Fruit fly (Drosophila melanogaster) whole organism, embryonic: ENCODE measurements around the gene Ir87a.
A peak's percentile ranks its signal among the peaks of the same experiment; 100 is the strongest.

ENCODE experiments used
- B-H2 ChIP-seq: fragments of 200-800 bp; sonication (Bioruptor generic); optimal IDR thresholded peaks from 2 replicates; lab custom pipeline; 2018; ENCODE audit warnings: missing biosample characterization, mild to moderate bottlenecking, missing genetic modification characterization
- BEAF-32 ChIP-seq: fragments of 200-800 bp; sonication (Bioruptor generic); optimal IDR thresholded peaks from 3 replicates; lab custom pipeline; 2017; ENCODE audit warnings: missing biosample characterization, missing genetic modification characterization, mild to moderate bottlenecking, moderate library complexity, missing genetic modification reagents
- CG10959 ChIP-seq: fragments of 200-800 bp; sonication (Bioruptor generic); IDR thresholded peaks from 2 replicates; pipeline ENCODE4 v1.3.6; 2022; ENCODE audit warnings: missing biosample characterization, missing genetic modification characterization
- CG11085 ChIP-seq: fragments of 200-800 bp; sonication (Bioruptor generic); IDR thresholded peaks from 2 replicates; pipeline ENCODE4 v1.3.6; 2022; ENCODE audit warnings: missing biosample characterization, missing genetic modification characterization
- CG12659 ChIP-seq: fragments of 200-800 bp; sonication (Bioruptor generic); optimal IDR thresholded peaks from 3 replicates; lab custom pipeline; 2017; ENCODE audit warnings: mild to moderate bottlenecking, missing biosample characterization, missing genetic modification reagents, missing genetic modification characterization
- CG12942 ChIP-seq: fragments of 200-800 bp; sonication (Bioruptor generic); optimal IDR thresholded peaks from 3 replicates; lab custom pipeline; 2016; ENCODE audit warnings: missing biosample characterization, missing genetic modification characterization
- CG14014 ChIP-seq: fragments of 200-800 bp; sonication (Bioruptor generic); IDR thresholded peaks from 2 replicates; pipeline ENCODE4 v1.3.6; 2022; ENCODE audit warnings: missing biosample characterization, missing genetic modification characterization
- CG14441 ChIP-seq: fragments of 200-800 bp; sonication (Bioruptor generic); IDR thresholded peaks from 2 replicates; pipeline ENCODE4 v1.3.6; 2022; ENCODE audit warnings: missing biosample characterization, missing genetic modification characterization
- CG14710 ChIP-seq: fragments of 200-800 bp; sonication (Bioruptor generic); optimal IDR thresholded peaks from 3 replicates; lab custom pipeline; 2019; ENCODE audit warnings: missing biosample characterization, mild to moderate bottlenecking, missing genetic modification characterization, moderate library complexity
- CG17328 ChIP-seq: fragments of 200-800 bp; sonication (Bioruptor generic); IDR thresholded peaks from 2 replicates; pipeline ENCODE4 v1.3.6; 2022; ENCODE audit warnings: missing biosample characterization, missing genetic modification characterization
- CG2116 ChIP-seq: fragments of 200-800 bp; sonication (Bioruptor generic); optimal IDR thresholded peaks from 3 replicates; lab custom pipeline; 2018; ENCODE audit warnings: missing biosample characterization, mild to moderate bottlenecking, missing genetic modification characterization
- CG30431 ChIP-seq: fragments of 200-800 bp; sonication (Bioruptor generic); optimal IDR thresholded peaks from 2 replicates; lab custom pipeline; 2017; ENCODE audit warnings: missing biosample characterization, missing genetic modification characterization
- CG31441 ChIP-seq: fragments of 200-800 bp; sonication (Bioruptor generic); IDR thresholded peaks from 2 replicates; pipeline ENCODE4 v1.3.6; 2022; ENCODE audit warnings: missing biosample characterization, missing genetic modification characterization
- CG33557 ChIP-seq: fragments of 200-800 bp; sonication (Bioruptor generic); optimal IDR thresholded peaks from 2 replicates; lab custom pipeline; 2019; ENCODE audit warnings: missing biosample characterization, mild to moderate bottlenecking, missing genetic modification characterization, moderate library complexity
- CG4328 ChIP-seq: fragments of 200-800 bp; sonication (Bioruptor generic); optimal IDR thresholded peaks from 3 replicates; lab custom pipeline; 2017; ENCODE audit warnings: missing biosample characterization, missing genetic modification reagents, missing genetic modification characterization
- CG7786 ChIP-seq: fragments of 200-800 bp; sonication (Bioruptor generic); optimal IDR thresholded peaks from 2 replicates; lab custom pipeline; 2016; ENCODE audit warnings: missing biosample characterization, missing genetic modification characterization
- CG7963 ChIP-seq: fragments of 200-800 bp; sonication (Bioruptor generic); IDR thresholded peaks from 3 replicates; pipeline ENCODE4 v1.3.6; 2022; ENCODE audit warnings: missing biosample characterization, missing genetic modification characterization; ENCODE audit not compliant: partially characterized antibody
- CG9797 ChIP-seq: fragments of 200-800 bp; sonication (Bioruptor generic); optimal IDR thresholded peaks from 3 replicates; lab custom pipeline; 2018; ENCODE audit warnings: missing biosample characterization, mild to moderate bottlenecking, missing genetic modification characterization
- CTCF ChIP-seq: fragments of 200-800 bp; sonication (Bioruptor generic); optimal IDR thresholded peaks from 2 replicates; lab custom pipeline; 2017; ENCODE audit warnings: missing biosample characterization, mild to moderate bottlenecking, missing genetic modification characterization, moderate library complexity
- Dad ChIP-seq: fragments of 200-800 bp; sonication (Bioruptor generic); optimal IDR thresholded peaks from 3 replicates; lab custom pipeline; 2016; ENCODE audit warnings: missing biosample characterization, missing genetic modification characterization
- Dip2 ChIP-seq: fragments of 200-800 bp; sonication (Bioruptor generic); IDR thresholded peaks from 2 replicates; pipeline ENCODE4 v1.3.6; 2022; ENCODE audit warnings: missing biosample characterization, missing genetic modification characterization
- Fer2 ChIP-seq: fragments of 200-800 bp; sonication (Bioruptor generic); optimal IDR thresholded peaks from 2 replicates; lab custom pipeline; 2018; ENCODE audit warnings: missing biosample characterization, mild to moderate bottlenecking, missing genetic modification characterization, moderate library complexity
- HmgZ ChIP-seq: fragments of 200-800 bp; sonication (Bioruptor generic); optimal IDR thresholded peaks from 2 replicates; lab custom pipeline; 2018; ENCODE audit warnings: missing biosample characterization, mild to moderate bottlenecking, missing genetic modification characterization
- Lhr ChIP-seq: fragments of 200-800 bp; sonication (Bioruptor generic); optimal IDR thresholded peaks from 3 replicates; lab custom pipeline; 2017; ENCODE audit warnings: mild to moderate bottlenecking, missing biosample characterization, missing genetic modification reagents, missing genetic modification characterization
- Mrtf ChIP-seq: fragments of 200-800 bp; sonication (Bioruptor generic); IDR thresholded peaks from 3 replicates; pipeline ENCODE4 v1.3.6; 2022; ENCODE audit warnings: missing biosample characterization, missing genetic modification characterization
- NfI ChIP-seq: fragments of 200-800 bp; sonication (Bioruptor generic); optimal IDR thresholded peaks from 3 replicates; lab custom pipeline; 2018; ENCODE audit warnings: missing biosample characterization, mild to moderate bottlenecking, missing genetic modification characterization, moderate library complexity
- Sin3A ChIP-seq: fragments of >200 bp; optimal IDR thresholded peaks from 2 replicates; lab custom pipeline; 2018
- Sry-β ChIP-seq: fragments of 200-800 bp; sonication (Bioruptor generic); optimal IDR thresholded peaks from 2 replicates; lab custom pipeline; 2018; ENCODE audit warnings: missing biosample characterization, mild to moderate bottlenecking, missing genetic modification characterization, moderate library complexity
- Trl ChIP-seq, 3 experiments: fragments of >200 bp in 2 of 3; fragments of 200-800 bp in 1 of 3; sonication (Bioruptor generic) in 1 of 3; optimal IDR thresholded peaks; 2 replicates in 1 of 3; 3 replicates in 2 of 3; lab custom pipeline; 2016 to 2017; ENCODE audit warnings: missing biosample characterization in 1 of 3, missing genetic modification characterization in 1 of 3
- abd-A ChIP-seq: fragments of 200-800 bp; sonication (Bioruptor generic); optimal IDR thresholded peaks from 3 replicates; lab custom pipeline; 2019; ENCODE audit warnings: missing biosample characterization, mild to moderate bottlenecking, missing genetic modification characterization, moderate library complexity
- caup ChIP-seq: fragments of 200-800 bp; sonication (Bioruptor generic); optimal IDR thresholded peaks from 3 replicates; lab custom pipeline; 2017; ENCODE audit warnings: missing biosample characterization, mild to moderate bottlenecking, missing genetic modification characterization, moderate library complexity; ENCODE audit not compliant: severe bottlenecking
- ci ChIP-seq: fragments of 200-800 bp; sonication (Bioruptor generic); IDR thresholded peaks from 3 replicates; pipeline ENCODE4 v1.3.6; 2022; ENCODE audit warnings: missing biosample characterization, missing genetic modification characterization
- crc ChIP-seq: fragments of 200-800 bp; sonication (Bioruptor generic); optimal IDR thresholded peaks from 2 replicates; lab custom pipeline; 2016; ENCODE audit warnings: missing biosample characterization, missing genetic modification characterization
- cwo ChIP-seq: fragments of 200-800 bp; sonication (Bioruptor generic); optimal IDR thresholded peaks from 3 replicates; lab custom pipeline; 2017; ENCODE audit warnings: missing biosample characterization, missing genetic modification characterization, mild to moderate bottlenecking, moderate library complexity, missing genetic modification reagents
- dati ChIP-seq: fragments of 200-800 bp; sonication (Bioruptor generic); IDR thresholded peaks from 2 replicates; pipeline ENCODE4 v1.3.6; 2022; ENCODE audit warnings: missing biosample characterization, missing genetic modification characterization
- dysf ChIP-seq: fragments of 200-800 bp; sonication (Bioruptor generic); IDR thresholded peaks from 3 replicates; pipeline ENCODE4 v1.3.6; 2022; ENCODE audit warnings: missing biosample characterization, missing genetic modification characterization
- ems ChIP-seq: fragments of 200-800 bp; sonication (Bioruptor generic); optimal IDR thresholded peaks from 3 replicates; lab custom pipeline; 2016; ENCODE audit warnings: missing biosample characterization, missing genetic modification characterization
- fu2 ChIP-seq: fragments of 200-800 bp; sonication (Bioruptor generic); optimal IDR thresholded peaks from 2 replicates; lab custom pipeline; 2016; ENCODE audit warnings: missing biosample characterization, missing genetic modification characterization
- gcm ChIP-seq: fragments of 200-800 bp; sonication (Bioruptor generic); optimal IDR thresholded peaks from 2 replicates; lab custom pipeline; 2019; ENCODE audit warnings: missing biosample characterization, mild to moderate bottlenecking, missing genetic modification characterization, moderate library complexity
- gsb ChIP-seq: fragments of 200-800 bp; sonication (Bioruptor generic); IDR thresholded peaks from 2 replicates; pipeline ENCODE4 v1.3.6; 2022; ENCODE audit warnings: missing biosample characterization, missing genetic modification characterization
- gsb-n ChIP-seq: fragments of 200-800 bp; sonication (Bioruptor generic); optimal IDR thresholded peaks from 3 replicates; lab custom pipeline; 2018; ENCODE audit warnings: missing biosample characterization, mild to moderate bottlenecking, missing genetic modification characterization
- inv ChIP-seq: fragments of 200-800 bp; sonication (Bioruptor generic); IDR thresholded peaks from 2 replicates; pipeline ENCODE4 v1.3.6; 2022; ENCODE audit warnings: missing biosample characterization, missing genetic modification characterization; ENCODE audit not compliant: partially characterized antibody
- lbe ChIP-seq: fragments of 200-800 bp; sonication (Bioruptor generic); optimal IDR thresholded peaks from 2 replicates; lab custom pipeline; 2016; ENCODE audit warnings: missing biosample characterization, mild to moderate bottlenecking, missing genetic modification characterization
- mirr ChIP-seq: fragments of 200-800 bp; sonication (Bioruptor generic); optimal IDR thresholded peaks from 3 replicates; lab custom pipeline; 2018; ENCODE audit warnings: missing biosample characterization, mild to moderate bottlenecking, missing genetic modification characterization
- peb ChIP-seq: fragments of 200-800 bp; sonication (Bioruptor generic); IDR thresholded peaks from 2 replicates; pipeline ENCODE4 v1.3.6; 2022; ENCODE audit warnings: missing biosample characterization, missing genetic modification characterization
- pho ChIP-seq: fragments of 200-800 bp; sonication (Bioruptor generic); optimal IDR thresholded peaks from 2 replicates; lab custom pipeline; 2016; ENCODE audit warnings: missing biosample characterization, missing genetic modification characterization
- run ChIP-seq: fragments of 200-800 bp; sonication (Bioruptor generic); optimal IDR thresholded peaks from 3 replicates; lab custom pipeline; 2018; ENCODE audit warnings: missing biosample characterization, mild to moderate bottlenecking, missing genetic modification characterization
- sens ChIP-seq: fragments of 200-800 bp; sonication (Bioruptor generic); peaks from one replicate; lab custom pipeline; 2016; ENCODE audit warnings: missing biosample characterization, missing genetic modification characterization
- sug ChIP-seq: fragments of 200-800 bp; optimal IDR thresholded peaks from 2 replicates; lab custom pipeline; 2019; ENCODE audit warnings: missing biosample characterization, mild to moderate bottlenecking, missing genetic modification characterization, moderate library complexity
- tin ChIP-seq: fragments of 200-800 bp; sonication (Bioruptor generic); optimal IDR thresholded peaks from 3 replicates; lab custom pipeline; 2016; ENCODE audit warnings: missing biosample characterization, missing genetic modification characterization
- vvl ChIP-seq: fragments of 200-800 bp; sonication (Bioruptor generic); IDR thresholded peaks from 2 replicates; pipeline ENCODE4 v1.3.6; 2022; ENCODE audit warnings: missing biosample characterization, missing genetic modification characterization
- zen ChIP-seq: fragments of 200-800 bp; sonication (Bioruptor generic); optimal IDR thresholded peaks from 3 replicates; lab custom pipeline; 2018; ENCODE audit warnings: missing biosample characterization, mild to moderate bottlenecking, missing genetic modification characterization, moderate library complexity

Ir87a gene

dm6 chr3R:13433623-13434022 is 13.5 kb downstream of the Ir87a start (continued):
- TF ChIP-seq CG12659 (GFP tag; lab: Kevin White, UChicago) (peak; percentile 87), B-H2 (GFP tag; lab: Kevin White, UChicago) (peak; percentile 21), CG14014 (peak; percentile 86), Sin3A (lab: Kevin White, UChicago) (no peak), Sry-β (no peak), dysf (GFP tag; lab: Robert Waterston, UW) (peak; percentile 86), lbe (GFP tag; lab: Kevin White, UChicago) (no peak), crc (GFP tag; lab: Kevin White, UChicago) (peak; percentile 45), CG4328 (GFP tag; lab: Kevin White, UChicago) (peak; percentile 16), peb (no peak), Trl (optimal IDR thresholded peaks at IDR 0.05; lab: Kevin White, UChicago) (no peak), Trl (GFP tag; optimal IDR thresholded peaks at IDR 0.05; lab: Kevin White, UChicago) (peak; percentile 15), mirr (peak; percentile 16), BEAF-32 (GFP tag; lab: Kevin White, UChicago) (no peak), gsb (peak; percentile 39; the same call in 1 of the 2 replicates), CG11085 (GFP tag; lab: Robert Waterston, UW) (no peak), inv (GFP tag; lab: Robert Waterston, UW) (no peak), caup (GFP tag; lab: Kevin White, UChicago) (peak; percentile 70), gsb-n (peak; percentile 83), gcm (GFP tag; lab: Kevin White, UChicago) (peak; percentile 89), abd-A (tag; lab: Kevin White, UChicago) (no peak), CG7963 (no peak), Dip2 (GFP tag; lab: Robert Waterston, UW) (no peak), dati (GFP tag; lab: Robert Waterston, UW) (no peak; the same call in 1 of the 2 replicates), zen (peak; percentile 40), CG10959 (GFP tag; lab: Robert Waterston, UW) (no peak), CG14710 (tag; lab: Kevin White, UChicago) (peak; percentile 77), CG17328 (GFP tag; lab: Robert Waterston, UW) (peak; percentile 81), vvl (GFP tag; lab: Robert Waterston, UW) (peak; percentile 88), Mrtf (GFP tag; lab: Robert Waterston, UW) (no peak), Fer2 (tag; lab: Kevin White, UChicago) (peak; percentile 42), sens (GFP tag; lab: Kevin White, UChicago) (peak; percentile 97), pho (peak; percentile 57), CG30431 (peak; percentile 62), run (tag; lab: Kevin White, UChicago) (peak; percentile 72), CG7786 (peak; percentile 34), sug (tag; lab: Kevin White, UChicago) (peak; percentile 67), CTCF (peak; percentile 7), CG14441 (GFP tag; lab: Robert Waterston, UW) (peak; percentile 83), HmgZ (tag; lab: Kevin White, UChicago) (peak; percentile 89), ems (GFP tag; lab: Kevin White, UChicago) (no peak), CG9797 (GFP tag; lab: Kevin White, UChicago) (no peak), CG31441 (GFP tag; lab: Robert Waterston, UW) (peak; percentile 74), ci (GFP tag; lab: Robert Waterston, UW) (peak; percentile 91), Dad (GFP tag; lab: Kevin White, UChicago) (no peak), NfI (peak; percentile 89), Lhr (GFP tag; lab: Kevin White, UChicago) (peak; percentile 53), CG2116 (GFP tag; lab: Kevin White, UChicago) (peak; percentile 66), CG12942 (GFP tag; lab: Kevin White, UChicago) (peak; percentile 70), fu2 (GFP tag; lab: Kevin White, UChicago) (peak; percentile 20), CG33557 (GFP tag; lab: Kevin White, UChicago) (peak; percentile 91), tin (peak; percentile 32), cwo (GFP tag; lab: Kevin White, UChicago) (peak; percentile 44)
